Worm (Caenorhabditis elegans) whole organism, L2 larva: ENCODE results near the gene srw-97.

ENCODE experiments used
- C34F6.9 ChIP-seq: fragments of 150-350 bp; optimal IDR thresholded peaks from 2 replicates; lab custom pipeline; 2014; ENCODE audit warnings: missing biosample characterization, missing genetic modification characterization
- F13H6.1 ChIP-seq: sonication (generic microtip); optimal IDR thresholded peaks from 2 replicates; lab custom pipeline; 2016; ENCODE audit warnings: missing genetic modification characterization, missing compliant biosample characterization
- R02D3.7 ChIP-seq: fragments of 150-350 bp; optimal IDR thresholded peaks from 2 replicates; lab custom pipeline; 2014; ENCODE audit warnings: missing biosample characterization, missing genetic modification characterization
- Y55F3AM.14 ChIP-seq: fragments of 200-800 bp; sonication (Bioruptor generic); optimal IDR thresholded peaks from 2 replicates; lab custom pipeline; 2018; ENCODE audit warnings: mild to moderate bottlenecking, missing genetic modification characterization, missing compliant biosample characterization
- aly-2 ChIP-seq: fragments of 150-350 bp; optimal IDR thresholded peaks from 2 replicates; lab custom pipeline; 2014; ENCODE audit warnings: missing biosample characterization, missing genetic modification characterization
- ama-1 ChIP-seq: fragments of 150-350 bp; optimal IDR thresholded peaks from 2 replicates; lab custom pipeline; 2018; ENCODE audit warnings: inconsistent platforms
- ceh-16 ChIP-seq: fragments of 150-350 bp; optimal IDR thresholded peaks from 2 replicates; lab custom pipeline; 2014; ENCODE audit warnings: missing biosample characterization, missing genetic modification characterization
- dmd-4 ChIP-seq: sonication (generic microtip); optimal IDR thresholded peaks from 2 replicates; lab custom pipeline; 2017; ENCODE audit warnings: missing biosample characterization, missing genetic modification characterization
- elt-1 ChIP-seq: fragments of 150-350 bp; optimal IDR thresholded peaks from 2 replicates; lab custom pipeline; 2014; ENCODE audit warnings: missing biosample characterization, missing genetic modification characterization
- elt-3 ChIP-seq: sonication (generic microtip); optimal IDR thresholded peaks from 2 replicates; lab custom pipeline; 2017; ENCODE audit warnings: missing biosample characterization, missing genetic modification characterization
- fos-1 ChIP-seq: fragments of 150-350 bp; optimal IDR thresholded peaks from 2 replicates; lab custom pipeline; 2014; ENCODE audit warnings: missing biosample characterization, missing genetic modification characterization
- lin-11 ChIP-seq: fragments of 150-350 bp; sonication (generic microtip); optimal IDR thresholded peaks from 2 replicates; lab custom pipeline; 2014; ENCODE audit warnings: missing biosample characterization, missing genetic modification characterization, inconsistent platforms, mixed read lengths
- mdl-1 ChIP-seq, 2 experiments: fragments of 150-350 bp in 1 of 2; sonication (generic microtip) in 1 of 2; optimal IDR thresholded peaks; 2 replicates each; lab custom pipeline; 2017; ENCODE audit warnings: missing biosample characterization in 2 of 2, missing genetic modification characterization in 2 of 2
- nhr-10 ChIP-seq: sonication (generic microtip); optimal IDR thresholded peaks from 2 replicates; lab custom pipeline; 2017; ENCODE audit warnings: missing biosample characterization, missing genetic modification characterization
- nhr-12 ChIP-seq: fragments of 150-350 bp; optimal IDR thresholded peaks from 2 replicates; lab custom pipeline; 2014; ENCODE audit warnings: missing biosample characterization, missing genetic modification characterization
- nhr-129 ChIP-seq: fragments of 150-350 bp; optimal IDR thresholded peaks from 2 replicates; lab custom pipeline; 2014; ENCODE audit warnings: missing biosample characterization, missing genetic modification characterization
- nhr-21 ChIP-seq: fragments of 150-350 bp; optimal IDR thresholded peaks from 2 replicates; lab custom pipeline; 2014; ENCODE audit warnings: missing biosample characterization, missing genetic modification characterization
- nhr-23 ChIP-seq: fragments of 150-350 bp; optimal IDR thresholded peaks from 2 replicates; lab custom pipeline; 2014; ENCODE audit warnings: missing biosample characterization, missing genetic modification reagents, missing genetic modification characterization
- nhr-25 ChIP-seq: fragments of 150-350 bp; sonication (generic microtip); optimal IDR thresholded peaks from 3 replicates; lab custom pipeline; 2014; ENCODE audit warnings: missing biosample characterization, missing genetic modification characterization
- nhr-6 ChIP-seq: fragments of 150-350 bp; optimal IDR thresholded peaks from 2 replicates; lab custom pipeline; 2014; ENCODE audit warnings: missing biosample characterization, missing genetic modification characterization
- nhr-77 ChIP-seq: fragments of 150-350 bp; optimal IDR thresholded peaks from 2 replicates; lab custom pipeline; 2014; ENCODE audit warnings: missing biosample characterization, missing genetic modification characterization
- peb-1 ChIP-seq: fragments of 150-350 bp; optimal IDR thresholded peaks from 2 replicates; lab custom pipeline; 2014; ENCODE audit warnings: missing biosample characterization, missing genetic modification characterization
- skn-1 ChIP-seq: sonication (generic microtip); optimal IDR thresholded peaks from 2 replicates; lab custom pipeline; 2017; ENCODE audit warnings: missing biosample characterization, missing genetic modification characterization
- snpc-4 ChIP-seq: fragments of 150-350 bp; optimal IDR thresholded peaks from 2 replicates; lab custom pipeline; 2014; ENCODE audit warnings: missing biosample characterization, missing genetic modification characterization
- unc-39 ChIP-seq: fragments of 150-350 bp; optimal IDR thresholded peaks from 2 replicates; lab custom pipeline; 2014; ENCODE audit warnings: missing biosample characterization, missing genetic modification characterization
- unc-55 ChIP-seq: fragments of 150-350 bp; sonication (generic microtip); optimal IDR thresholded peaks from 3 replicates; lab custom pipeline; 2014; ENCODE audit warnings: missing biosample characterization, missing genetic modification reagents, missing genetic modification characterization
- unc-62 ChIP-seq: fragments of 150-350 bp; optimal IDR thresholded peaks from 2 replicates; lab custom pipeline; 2014; ENCODE audit warnings: missing biosample characterization, missing genetic modification reagents, missing genetic modification characterization
- zag-1 ChIP-seq: fragments of 150-350 bp; optimal IDR thresholded peaks from 2 replicates; lab custom pipeline; 2014; ENCODE audit warnings: missing biosample characterization, missing genetic modification characterization
- ztf-1 ChIP-seq: fragments of 200-800 bp; sonication (Bioruptor generic); conservative IDR thresholded peaks from 2 replicates; pipeline ENCODE4 v1.3.6; 2022; ENCODE audit warnings: missing genetic modification characterization, missing compliant biosample characterization
- ztf-4 ChIP-seq: fragments of 150-350 bp; optimal IDR thresholded peaks from 2 replicates; lab custom pipeline; 2014; ENCODE audit warnings: missing biosample characterization, missing genetic modification characterization

Gene srw-97

ce11 chrII:1691011-1691410 is 22.2 kb upstream of the srw-97 start, which contains the start of gene fbxc-22:
fbxc-22 (minus strand) TSS chrII:1691111.
- TF ChIP-seq unc-62 = no peak
- no peak for TF ChIP-seq Y55F3AM.14
- TF ChIP-seq unc-55 (GFP tag; lab: Kevin White, UChicago) = no peak
- TF ChIP-seq nhr-6 (tag; lab: Kevin White, UChicago) = no peak
- TF ChIP-seq aly-2 (tag; lab: Kevin White, UChicago) = no peak
- TF ChIP-seq mdl-1 (tag; optimal IDR thresholded peaks at IDR 0.05; lab: Kevin White, UChicago) = no peak
- no peak for TF ChIP-seq elt-1

ce11 chrII:1688813-1689212 is 20.0 kb upstream of the srw-97 start, which contains the start of the genes fbxb-18 and fbxb-19:
fbxb-18 (minus strand) TSS chrII:1688913.
fbxb-19 (minus strand) TSS chrII:1689181.
- TF ChIP-seq nhr-23 (tag; lab: Kevin White, UChicago) (no peak), aly-2 (tag; lab: Kevin White, UChicago) (no peak)

ce11 chrII:1683742-1684141 is 14.9 kb upstream of the srw-97 start, which contains the start of gene fbxb-25:
fbxb-25 (plus strand) TSS chrII:1684042.
- TF ChIP-seq aly-2 (tag; lab: Kevin White, UChicago) (no peak), C34F6.9 (tag; lab: Kevin White, UChicago) (no peak), lin-11 (tag; lab: Kevin White, UChicago) (no peak), ama-1 (lab: Kevin White, UChicago) (no peak), nhr-25 (tag; lab: Kevin White, UChicago) (no peak), nhr-10 (no peak), fos-1 (tag; lab: Kevin White, UChicago) (no peak), ceh-16 (tag; lab: Kevin White, UChicago) (no peak), ztf-1 (no peak), nhr-23 (tag; lab: Kevin White, UChicago) (no peak)

- TF ChIP-seq nhr-21 (tag; lab: Kevin White, UChicago) = no peak
- no peak for TF ChIP-seq skn-1
- no peak for TF ChIP-seq F13H6.1
- no peak for TF ChIP-seq unc-55 (GFP tag; lab: Kevin White, UChicago)
- no peak for TF ChIP-seq dmd-4 (tag; lab: Kevin White, UChicago)
- no peak for TF ChIP-seq nhr-6 (tag; lab: Kevin White, UChicago)
- TF ChIP-seq, all 48 proteins: peak for 0
These were observed 13.4 kb upstream of the srw-97 start, which contains the start of gene fbxb-26 for ce11 chrII:1682218-1682617. fbxb-26 (plus strand) TSS chrII:1682518.

ce11 chrII:1679081-1679480 is 10.3 kb upstream of the srw-97 start, which contains the start of gene irld-36:
irld-36 (plus strand) TSS chrII:1679381.
- TF ChIP-seq nhr-6 (tag; lab: Kevin White, UChicago) (no peak), snpc-4 (tag; lab: Kevin White, UChicago) (no peak), elt-3 (tag; lab: Kevin White, UChicago) (no peak), R02D3.7 (tag; lab: Kevin White, UChicago) (no peak), unc-62 (no peak), Y55F3AM.14 (no peak), nhr-23 (tag; lab: Kevin White, UChicago) (no peak), nhr-77 (tag; lab: Kevin White, UChicago) (no peak), fos-1 (tag; lab: Kevin White, UChicago) (no peak), unc-39 (no peak), ztf-4 (tag; lab: Kevin White, UChicago) (no peak), peb-1 (tag; lab: Kevin White, UChicago) (no peak), C34F6.9 (tag; lab: Kevin White, UChicago) (no peak), nhr-21 (tag; lab: Kevin White, UChicago) (no peak), nhr-25 (tag; lab: Kevin White, UChicago) (no peak)

ce11 chrII:1676088-1676487 is 7.3 kb upstream of the srw-97 start, which contains the start of gene fbxb-17:
fbxb-17 (plus strand) TSS chrII:1676388.
- TF ChIP-seq nhr-129 (tag; lab: Kevin White, UChicago) = no peak
- TF ChIP-seq nhr-23 (tag; lab: Kevin White, UChicago) = peak; percentile 1
- TF ChIP-seq nhr-25 (tag; lab: Kevin White, UChicago) = no peak
- TF ChIP-seq ceh-16 (tag; lab: Kevin White, UChicago) = no peak
- TF ChIP-seq nhr-12 (tag; lab: Kevin White, UChicago) = no peak
- TF ChIP-seq zag-1 = no peak
- no peak for TF ChIP-seq unc-55 (GFP tag; lab: Kevin White, UChicago)
